Worm (Caenorhabditis elegans): ENCODE results near the gene ccg-1.

ccg-1 gene

ce11 chrIV:15234272-15234671 lies 41.3 kb downstream of the ccg-1 start (continued):
- no peak for TF ChIP-seq B0035.1 (tag; optimal IDR thresholded peaks at IDR 0.05)
- no peak for TF ChIP-seq rpc-1 (optimal IDR thresholded peaks at IDR 0.05)
- TF ChIP-seq rpc-1 (tag; optimal IDR thresholded peaks at IDR 0.05), result no peak
- no peak for TF ChIP-seq F55B11.4 (tag; optimal IDR thresholded peaks at IDR 0.05; ENCODE audit: borderline replicate concordance, insufficient read depth)
- no peak for TF ChIP-seq cebp-2 (GFP tag; IDR thresholded peaks at IDR 0.05)
- TF ChIP-seq ceh-100 (GFP tag; IDR thresholded peaks at IDR 0.05), result no peak
- no peak for TF ChIP-seq B0019.2 (GFP tag; conservative IDR thresholded peaks at IDR 0.05)
- TF ChIP-seq hlh-26 (GFP tag; conservative IDR thresholded peaks at IDR 0.05), result no peak
- no peak for TF ChIP-seq ztf-18 (tag; optimal IDR thresholded peaks at IDR 0.05)
- no peak for TF ChIP-seq pha-4 (tag; optimal IDR thresholded peaks at IDR 0.05)
- TF ChIP-seq sdz-38 (tag; optimal IDR thresholded peaks at IDR 0.05), result no peak
- TF ChIP-seq Y79H2A.3 (GFP tag; conservative IDR thresholded peaks at IDR 0.05), result no peak
- TF ChIP-seq snpc-3.4 (tag; optimal IDR thresholded peaks at IDR 0.05), result peak; percentile 66
- no peak for TF ChIP-seq sptf-2 (GFP tag; optimal IDR thresholded peaks at IDR 0.05)
- no peak for TF ChIP-seq hrde-1 (tag; optimal IDR thresholded peaks at IDR 0.05; ENCODE audit: borderline replicate concordance)
- TF ChIP-seq ztf-25 (GFP tag; IDR thresholded peaks at IDR 0.05), result no peak
- TF ChIP-seq ceh-91 (GFP tag; IDR thresholded peaks at IDR 0.05), result no peak
- TF ChIP-seq akir-1 (GFP tag; optimal IDR thresholded peaks at IDR 0.05), result no peak
- no peak for TF ChIP-seq hlh-12 (tag; optimal IDR thresholded peaks at IDR 0.05)
- no peak for TF ChIP-seq lin-54 (GFP tag; optimal IDR thresholded peaks at IDR 0.05)
- TF ChIP-seq F37B4.10 (GFP tag; IDR thresholded peaks at IDR 0.05), result no peak
- no peak for TF ChIP-seq nfya-2 (GFP tag; IDR thresholded peaks at IDR 0.05)
- TF ChIP-seq hsf-1 (GFP tag; IDR thresholded peaks at IDR 0.05), result peak; percentile 62; the same call in 1 of the 2 replicates
- TF ChIP-seq snpc-1.1 (tag; optimal IDR thresholded peaks at IDR 0.05; ENCODE audit: insufficient read depth), result peak; percentile 91
- no peak for TF ChIP-seq F10E7.11 (tag; optimal IDR thresholded peaks at IDR 0.05)
- TF ChIP-seq madf-6 (GFP tag; IDR thresholded peaks at IDR 0.05), result peak; percentile 81
- TF ChIP-seq ztf-26 (tag; optimal IDR thresholded peaks at IDR 0.05), result no peak
- TF ChIP-seq nhr-179 (tag; optimal IDR thresholded peaks at IDR 0.05), result no peak
- TF ChIP-seq gei-17 (GFP tag; optimal IDR thresholded peaks at IDR 0.05), result no peak
- TF ChIP-seq lsy-27 (tag; optimal IDR thresholded peaks at IDR 0.05; ENCODE audit: borderline replicate concordance, insufficient read depth), result no peak
- 0 out of 2 replicates have a peak, but pooled peaks have one; percentile 28 for TF ChIP-seq ekl-4 (GFP tag; IDR thresholded peaks at IDR 0.05)
- TF ChIP-seq xnd-1 (tag; optimal IDR thresholded peaks at IDR 0.05), result no peak
- no peak for TF ChIP-seq B0336.3 (GFP tag; IDR thresholded peaks at IDR 0.05)
- no peak for TF ChIP-seq lir-1 (GFP tag; conservative IDR thresholded peaks at IDR 0.05)
- no peak for TF ChIP-seq dpff-1 (tag; optimal IDR thresholded peaks at IDR 0.05)
- no peak for TF ChIP-seq nhr-27 (tag; optimal IDR thresholded peaks at IDR 0.05)
- TF ChIP-seq ama-1 (optimal IDR thresholded peaks at IDR 0.05), result no peak
- TF ChIP-seq ama-1 (GFP tag; optimal IDR thresholded peaks at IDR 0.05), result no peak
- TF ChIP-seq bed-1 (GFP tag; IDR thresholded peaks at IDR 0.05), result no peak
- no peak for TF ChIP-seq T26A5.8 (tag; optimal IDR thresholded peaks at IDR 0.05)
- TF ChIP-seq Y53G8AR.9 (GFP tag; conservative IDR thresholded peaks at IDR 0.05), result no peak
- peak; percentile 100 for TF ChIP-seq attf-6 (GFP tag; IDR thresholded peaks at IDR 0.05)
- TF ChIP-seq lin-35 (GFP tag; optimal IDR thresholded peaks at IDR 0.05), result no peak
- no peak for TF ChIP-seq Y53F4B.3 (GFP tag; IDR thresholded peaks at IDR 0.05)
- no peak for TF ChIP-seq Y95B8A.8 (GFP tag; IDR thresholded peaks at IDR 0.05)
- TF ChIP-seq ztf-28 (GFP tag; IDR thresholded peaks at IDR 0.05), result no peak
- no peak for TF ChIP-seq F57A8.1 (GFP tag; optimal IDR thresholded peaks at IDR 0.05)
- TF ChIP-seq sea-2 (GFP tag; IDR thresholded peaks at IDR 0.05), result no peak
- no peak for TF ChIP-seq nfya-1 (tag; optimal IDR thresholded peaks at IDR 0.05; ENCODE audit: borderline replicate concordance, insufficient read depth)
- TF ChIP-seq lin-40 (tag; optimal IDR thresholded peaks at IDR 0.05), result no peak

Data from whole organism, young adult.